Fruit fly (Drosophila melanogaster) whole organism, embryonic: ENCODE data around the gene Naa20A.

Source experiments
- ATbp ChIP-seq: fragments of 200-800 bp; sonication (Bioruptor generic); optimal IDR thresholded peaks from 2 replicates; lab custom pipeline; 2017; ENCODE audit warnings: missing biosample characterization, mild to moderate bottlenecking, missing genetic modification characterization, missing genetic modification reagents
- Blimp-1 ChIP-seq: fragments of 200-800 bp; sonication (Bioruptor generic); optimal IDR thresholded peaks from 3 replicates; lab custom pipeline; 2018; ENCODE audit warnings: missing biosample characterization, missing genetic modification characterization, mild to moderate bottlenecking, moderate library complexity, missing genetic modification reagents
- C15 ChIP-seq: fragments of 200-800 bp; sonication (Bioruptor generic); IDR thresholded peaks from 3 replicates; pipeline ENCODE4 v1.3.6; 2022; ENCODE audit warnings: missing biosample characterization, missing genetic modification characterization
- CG12942 ChIP-seq: fragments of 200-800 bp; sonication (Bioruptor generic); optimal IDR thresholded peaks from 3 replicates; lab custom pipeline; 2016; ENCODE audit warnings: missing biosample characterization, missing genetic modification characterization
- CG13296 ChIP-seq: fragments of 200-800 bp; sonication (Bioruptor generic); optimal IDR thresholded peaks from 3 replicates; lab custom pipeline; 2018; ENCODE audit warnings: missing biosample characterization, mild to moderate bottlenecking, missing genetic modification characterization
- CG13894 ChIP-seq: fragments of 200-800 bp; sonication (Bioruptor generic); optimal IDR thresholded peaks from 3 replicates; lab custom pipeline; 2018; ENCODE audit warnings: missing biosample characterization, mild to moderate bottlenecking, missing genetic modification characterization, moderate library complexity
- CG14667 ChIP-seq: fragments of 200-800 bp; sonication (Bioruptor generic); IDR thresholded peaks from 2 replicates; pipeline ENCODE4 v1.3.6; 2022; ENCODE audit warnings: missing biosample characterization, missing genetic modification characterization
- CG15601 ChIP-seq: fragments of 200-800 bp; sonication (Bioruptor generic); optimal IDR thresholded peaks from 3 replicates; lab custom pipeline; 2019; ENCODE audit warnings: missing biosample characterization, mild to moderate bottlenecking, missing genetic modification characterization, moderate library complexity
- CG18764 ChIP-seq: fragments of 200-800 bp; sonication (Bioruptor generic); optimal IDR thresholded peaks from 3 replicates; lab custom pipeline; 2016; ENCODE audit warnings: missing biosample characterization, missing genetic modification characterization
- CG2116 ChIP-seq: fragments of 200-800 bp; sonication (Bioruptor generic); optimal IDR thresholded peaks from 3 replicates; lab custom pipeline; 2018; ENCODE audit warnings: missing biosample characterization, mild to moderate bottlenecking, missing genetic modification characterization
- CG2889 ChIP-seq: fragments of 200-800 bp; sonication (Bioruptor generic); IDR thresholded peaks from 3 replicates; pipeline ENCODE4 v1.3.6; 2022; ENCODE audit warnings: missing biosample characterization, missing genetic modification characterization
- CG30403 ChIP-seq: fragments of 200-800 bp; sonication (Bioruptor generic); optimal IDR thresholded peaks from 3 replicates; lab custom pipeline; 2016; ENCODE audit warnings: missing biosample characterization, missing genetic modification characterization
- CG31365 ChIP-seq: fragments of 200-800 bp; sonication (Bioruptor generic); optimal IDR thresholded peaks from 2 replicates; lab custom pipeline; 2018; ENCODE audit warnings: missing biosample characterization, mild to moderate bottlenecking, missing genetic modification characterization
- CG4424 ChIP-seq: fragments of 200-800 bp; sonication (Bioruptor generic); optimal IDR thresholded peaks from 3 replicates; lab custom pipeline; 2016; ENCODE audit warnings: missing biosample characterization, missing genetic modification characterization
- CG4820 ChIP-seq: fragments of 200-800 bp; sonication (Bioruptor generic); optimal IDR thresholded peaks from 3 replicates; lab custom pipeline; 2016; ENCODE audit warnings: missing biosample characterization, missing genetic modification characterization
- CG5180 ChIP-seq: fragments of 200-800 bp; sonication (Bioruptor generic); optimal IDR thresholded peaks from 3 replicates; lab custom pipeline; 2017; ENCODE audit warnings: missing biosample characterization, missing genetic modification characterization, mild to moderate bottlenecking, moderate library complexity, missing genetic modification reagents
- CG8924 ChIP-seq: fragments of 200-800 bp; optimal IDR thresholded peaks from 3 replicates; lab custom pipeline; 2019; ENCODE audit warnings: missing biosample characterization, mild to moderate bottlenecking, missing genetic modification characterization, moderate library complexity
- Dip2 ChIP-seq: fragments of 200-800 bp; sonication (Bioruptor generic); IDR thresholded peaks from 2 replicates; pipeline ENCODE4 v1.3.6; 2022; ENCODE audit warnings: missing biosample characterization, missing genetic modification characterization
- Doc2 ChIP-seq: fragments of 200-800 bp; sonication (Bioruptor generic); IDR thresholded peaks from 2 replicates; pipeline ENCODE4 v1.3.6; 2022; ENCODE audit warnings: missing biosample characterization, missing genetic modification characterization
- Drgx ChIP-seq: fragments of 200-800 bp; sonication (Bioruptor generic); IDR thresholded peaks from 2 replicates; pipeline ENCODE4 v1.3.6; 2022; ENCODE audit warnings: missing biosample characterization, missing genetic modification characterization
- E2f1 ChIP-seq: fragments of 200-800 bp; sonication (Bioruptor generic); IDR thresholded peaks from 2 replicates; pipeline ENCODE4 v1.3.6; 2022; ENCODE audit warnings: missing biosample characterization, missing genetic modification characterization
- Eip74EF ChIP-seq, 2 experiments: fragments of 200-800 bp in 1 of 2; fragments of >200 bp in 1 of 2; sonication (Bioruptor generic) in 1 of 2; optimal IDR thresholded peaks; 2 replicates each; lab custom pipeline; 2017 to 2019; ENCODE audit warnings: missing biosample characterization in 2 of 2, missing genetic modification characterization in 2 of 2, mild to moderate bottlenecking in 1 of 2, moderate library complexity in 1 of 2
- HLH4C ChIP-seq: fragments of 200-800 bp; sonication (Bioruptor generic); IDR thresholded peaks from 3 replicates; pipeline ENCODE4 v1.3.6; 2022; ENCODE audit warnings: missing biosample characterization, missing genetic modification characterization; ENCODE audit not compliant: partially characterized antibody
- Hr39 ChIP-seq: fragments of >200 bp; optimal IDR thresholded peaks from 2 replicates; lab custom pipeline; 2017
- MTF-1 ChIP-seq: fragments of 200-800 bp; sonication (Bioruptor generic); optimal IDR thresholded peaks from 2 replicates; lab custom pipeline; 2018; ENCODE audit warnings: missing biosample characterization, mild to moderate bottlenecking, missing genetic modification characterization, borderline replicate concordance
- Nf-YB ChIP-seq: fragments of 200-800 bp; sonication (Bioruptor generic); optimal IDR thresholded peaks from 3 replicates; lab custom pipeline; 2019; ENCODE audit warnings: missing biosample characterization, mild to moderate bottlenecking, missing genetic modification characterization, moderate library complexity
- Nf-YC ChIP-seq: fragments of 200-800 bp; optimal IDR thresholded peaks from 3 replicates; lab custom pipeline; 2019; ENCODE audit warnings: missing biosample characterization, mild to moderate bottlenecking, missing genetic modification characterization, moderate library complexity
- Poxn ChIP-seq: fragments of 200-800 bp; sonication (Bioruptor generic); IDR thresholded peaks from 2 replicates; pipeline ENCODE4 v1.3.6; 2022; ENCODE audit warnings: missing biosample characterization, missing genetic modification characterization
- Sin3A ChIP-seq: fragments of >200 bp; optimal IDR thresholded peaks from 2 replicates; lab custom pipeline; 2018
- Sox102F ChIP-seq: fragments of 200-800 bp; sonication (Bioruptor generic); optimal IDR thresholded peaks from 2 replicates; lab custom pipeline; 2018; ENCODE audit warnings: missing biosample characterization, mild to moderate bottlenecking, missing genetic modification characterization, moderate library complexity
- ac ChIP-seq: fragments of 200-800 bp; sonication (Bioruptor generic); optimal IDR thresholded peaks from 3 replicates; lab custom pipeline; 2017; ENCODE audit warnings: missing biosample characterization, mild to moderate bottlenecking, missing genetic modification characterization
- al ChIP-seq: fragments of 200-800 bp; sonication (Bioruptor generic); IDR thresholded peaks from 2 replicates; pipeline ENCODE4 v1.3.6; 2022; ENCODE audit warnings: missing biosample characterization, missing genetic modification characterization
- bab2 ChIP-seq: fragments of 200-800 bp; sonication (Bioruptor generic); optimal IDR thresholded peaks from 2 replicates; lab custom pipeline; 2016; ENCODE audit warnings: missing biosample characterization, missing genetic modification characterization
- bcd ChIP-seq: fragments of 200-800 bp; sonication (Bioruptor generic); optimal IDR thresholded peaks from 2 replicates; lab custom pipeline; 2017; ENCODE audit warnings: missing biosample characterization, mild to moderate bottlenecking, missing genetic modification characterization
- caup ChIP-seq: fragments of 200-800 bp; sonication (Bioruptor generic); optimal IDR thresholded peaks from 3 replicates; lab custom pipeline; 2017; ENCODE audit warnings: missing biosample characterization, mild to moderate bottlenecking, missing genetic modification characterization, moderate library complexity; ENCODE audit not compliant: severe bottlenecking
- dysf ChIP-seq: fragments of 200-800 bp; sonication (Bioruptor generic); IDR thresholded peaks from 3 replicates; pipeline ENCODE4 v1.3.6; 2022; ENCODE audit warnings: missing biosample characterization, missing genetic modification characterization
- fd3F ChIP-seq: fragments of 200-800 bp; sonication (Bioruptor generic); optimal IDR thresholded peaks from 2 replicates; lab custom pipeline; 2018; ENCODE audit warnings: missing biosample characterization, mild to moderate bottlenecking, missing genetic modification characterization, moderate library complexity
- gt ChIP-seq: fragments of 200-800 bp; sonication (Bioruptor generic); IDR thresholded peaks from 2 replicates; pipeline ENCODE4 v1.3.6; 2022; ENCODE audit warnings: missing biosample characterization, missing genetic modification characterization
- hb ChIP-seq: fragments of 200-800 bp; sonication (Bioruptor generic); IDR thresholded peaks from 3 replicates; pipeline ENCODE4 v1.3.6; 2022; ENCODE audit warnings: missing biosample characterization, missing genetic modification characterization; ENCODE audit not compliant: partially characterized antibody
- her ChIP-seq: fragments of 200-800 bp; sonication (Bioruptor generic); optimal IDR thresholded peaks from 2 replicates; lab custom pipeline; 2016; ENCODE audit warnings: missing biosample characterization, missing genetic modification characterization
- jigr1 ChIP-seq: fragments of 200-800 bp; sonication (Bioruptor generic); IDR thresholded peaks from 3 replicates; pipeline ENCODE4 v1.3.6; 2022; ENCODE audit warnings: missing biosample characterization, missing genetic modification characterization
- kni ChIP-seq: fragments of 200-800 bp; sonication (Bioruptor generic); optimal IDR thresholded peaks from 3 replicates; lab custom pipeline; 2017; ENCODE audit warnings: mild to moderate bottlenecking, missing biosample characterization, missing genetic modification reagents, missing genetic modification characterization
- org-1 ChIP-seq: fragments of 200-800 bp; sonication (Bioruptor generic); optimal IDR thresholded peaks from 2 replicates; lab custom pipeline; 2017; ENCODE audit warnings: missing biosample characterization, missing genetic modification characterization
- pho ChIP-seq: fragments of 200-800 bp; sonication (Bioruptor generic); optimal IDR thresholded peaks from 2 replicates; lab custom pipeline; 2016; ENCODE audit warnings: missing biosample characterization, missing genetic modification characterization
- rib ChIP-seq: fragments of 200-800 bp; sonication (Bioruptor generic); IDR thresholded peaks from 2 replicates; pipeline ENCODE4 v1.3.6; 2022; ENCODE audit warnings: missing biosample characterization, missing genetic modification characterization
- shn ChIP-seq: fragments of 200-800 bp; sonication (Bioruptor generic); optimal IDR thresholded peaks from 3 replicates; lab custom pipeline; 2016; ENCODE audit warnings: missing biosample characterization, missing genetic modification characterization
- sna ChIP-seq: fragments of 200-800 bp; sonication (Bioruptor generic); IDR thresholded peaks from 2 replicates; pipeline ENCODE4 v1.3.6; 2022; ENCODE audit warnings: missing biosample characterization, missing genetic modification characterization; ENCODE audit not compliant: partially characterized antibody
- stc ChIP-seq: fragments of 200-800 bp; sonication (Bioruptor generic); IDR thresholded peaks from 2 replicates; pipeline ENCODE4 v1.3.6; 2022; ENCODE audit warnings: missing biosample characterization, missing genetic modification characterization
- tna ChIP-seq: fragments of 200-800 bp; sonication (Bioruptor generic); IDR thresholded peaks from 2 replicates; pipeline ENCODE4 v1.3.6; 2022; ENCODE audit warnings: missing biosample characterization, missing genetic modification characterization; ENCODE audit not compliant: partially characterized antibody
- twi ChIP-seq: fragments of 200-800 bp; optimal IDR thresholded peaks from 2 replicates; lab custom pipeline; 2019; ENCODE audit warnings: missing biosample characterization, mild to moderate bottlenecking, missing genetic modification characterization, moderate library complexity
- wor ChIP-seq: fragments of 200-800 bp; sonication (Bioruptor generic); IDR thresholded peaks from 2 replicates; pipeline ENCODE4 v1.3.6; 2022; ENCODE audit warnings: missing biosample characterization, missing genetic modification characterization

The Naa20A gene

DNA sequence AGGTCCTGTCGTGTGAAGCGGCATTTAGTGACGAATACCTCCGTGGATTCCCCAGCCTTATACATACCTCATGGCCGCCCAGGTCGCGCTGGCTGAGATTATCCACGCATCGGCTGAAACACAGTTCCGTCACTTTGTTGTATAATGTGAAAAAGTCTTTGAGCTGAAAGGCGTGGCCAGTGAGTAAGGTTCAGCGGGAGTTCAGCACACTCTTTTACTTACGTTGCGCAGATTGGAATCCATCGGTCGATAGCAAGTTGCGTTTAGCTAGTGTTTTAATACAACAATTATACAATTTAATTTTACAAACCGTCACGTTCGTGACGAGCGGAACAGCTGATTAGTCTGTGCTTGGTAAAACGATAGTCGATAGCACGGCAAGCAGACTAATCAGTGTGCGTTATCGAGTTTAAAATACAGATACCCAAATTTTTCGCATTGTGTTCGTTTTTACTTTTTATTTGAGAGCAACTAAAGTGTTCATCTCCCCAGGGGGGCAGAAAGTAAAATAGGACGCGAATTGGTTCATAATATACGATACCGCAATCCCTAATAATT is 4.6 kb downstream of the Naa20A start, which contains the start of the genes Pstk and Tim9b (continued):
- TF ChIP-seq CG4820 = no peak
- no peak for TF ChIP-seq CG2889 (GFP tag; lab: Robert Waterston, UW)
- TF ChIP-seq CG15601 (tag; lab: Kevin White, UChicago) = no peak
- no peak for TF ChIP-seq twi (tag; lab: Kevin White, UChicago)
- TF ChIP-seq CG8924 (tag; lab: Kevin White, UChicago) = no peak
- no peak for TF ChIP-seq CG30403 (GFP tag; lab: Kevin White, UChicago)
- no peak for TF ChIP-seq dysf (GFP tag; lab: Robert Waterston, UW)
- TF ChIP-seq Blimp-1 (GFP tag; lab: Kevin White, UChicago) = no peak
- no peak for TF ChIP-seq stc
- TF ChIP-seq CG13296 (GFP tag; lab: Kevin White, UChicago) = no peak
- no peak for TF ChIP-seq bcd (GFP tag; lab: Kevin White, UChicago)
- no peak for TF ChIP-seq rib (GFP tag; lab: Robert Waterston, UW)
- no peak for TF ChIP-seq gt (GFP tag; lab: Robert Waterston, UW)
- no peak for TF ChIP-seq CG12942 (GFP tag; lab: Kevin White, UChicago)
- TF ChIP-seq Doc2 (GFP tag; lab: Robert Waterston, UW) = no peak
- TF ChIP-seq shn = no peak
- TF ChIP-seq her (GFP tag; lab: Kevin White, UChicago) = no peak
- no peak for TF ChIP-seq CG18764 (GFP tag; lab: Kevin White, UChicago)
- TF ChIP-seq Dip2 = no peak
- peak; percentile 58; the same call in 2 of the 3 replicates for TF ChIP-seq hb (GFP tag; lab: Robert Waterston, UW)
- no peak for TF ChIP-seq bab2 (GFP tag; lab: Kevin White, UChicago)
- TF ChIP-seq Nf-YB = no peak
- 0 out of 2 replicates have a peak, but pooled peaks have one; percentile 46 for TF ChIP-seq sna (GFP tag; lab: Robert Waterston, UW)
- no peak for TF ChIP-seq kni (GFP tag; lab: Kevin White, UChicago)
- no peak for TF ChIP-seq CG13894 (tag; lab: Kevin White, UChicago)
- TF ChIP-seq jigr1 (GFP tag; lab: Robert Waterston, UW) = no peak
- TF ChIP-seq fd3F = no peak
- no peak for TF ChIP-seq CG31365 (tag; lab: Kevin White, UChicago)
- no peak for TF ChIP-seq CG14667 (GFP tag; lab: Robert Waterston, UW)
- no peak for TF ChIP-seq Drgx (GFP tag; lab: Robert Waterston, UW)
- TF ChIP-seq E2f1 (GFP tag; lab: Robert Waterston, UW) = no peak
- TF ChIP-seq C15 = no peak
- TF ChIP-seq Nf-YC (tag; lab: Kevin White, UChicago) = no peak
- no peak for TF ChIP-seq MTF-1
- TF ChIP-seq ac (GFP tag; lab: Kevin White, UChicago) = no peak
- TF ChIP-seq caup = no peak
- TF ChIP-seq tna = peak; percentile 68
- no peak for TF ChIP-seq Hr39 (lab: Kevin White, UChicago)
- TF ChIP-seq CG5180 (GFP tag; lab: Kevin White, UChicago) = no peak
- TF ChIP-seq al (GFP tag; lab: Robert Waterston, UW) = no peak
- TF ChIP-seq CG2116 (GFP tag; lab: Kevin White, UChicago) = peak; percentile 89
- no peak for TF ChIP-seq pho (GFP tag; lab: Kevin White, UChicago)
- TF ChIP-seq org-1 (GFP tag; lab: Kevin White, UChicago) = no peak
- TF ChIP-seq Poxn (GFP tag; lab: Robert Waterston, UW) = no peak
- TF ChIP-seq Eip74EF (GFP tag; optimal IDR thresholded peaks at IDR 0.05; lab: Kevin White, UChicago) = no peak
- TF ChIP-seq wor (GFP tag; lab: Robert Waterston, UW) = no peak
- peak; percentile 66 for TF ChIP-seq HLH4C (GFP tag; lab: Robert Waterston, UW)
- no peak for TF ChIP-seq CG4424 (GFP tag; lab: Kevin White, UChicago)
- no peak for TF ChIP-seq Sin3A (lab: Kevin White, UChicago)
- TF ChIP-seq Sox102F (GFP tag; lab: Kevin White, UChicago) = no peak
- TF ChIP-seq ATbp = no peak
